Worm (Caenorhabditis elegans) whole organism, midembryonic: Measurements from ENCODE around the gene fbxa-73.

ENCODE experiments used
- T22C8.4 ChIP-seq: fragments of 200-800 bp; sonication (Bioruptor generic); IDR thresholded peaks from 2 replicates; pipeline ENCODE4 v1.3.6; 2022; ENCODE audit warnings: missing genetic modification characterization, missing compliant biosample characterization
- cog-1 ChIP-seq: sonication (generic microtip); optimal IDR thresholded peaks from 2 replicates; lab custom pipeline; 2016; ENCODE audit warnings: missing genetic modification characterization, missing compliant biosample characterization
- klf-2 ChIP-seq: fragments of 200-800 bp; sonication (Bioruptor generic); conservative IDR thresholded peaks from 2 replicates; pipeline ENCODE4 v1.3.6; 2022; ENCODE audit warnings: missing genetic modification reagents, missing genetic modification characterization, missing compliant biosample characterization
- ref-1 ChIP-seq: fragments of 200-800 bp; sonication (Bioruptor generic); conservative IDR thresholded peaks from 2 replicates; pipeline ENCODE4 v1.3.6; 2022; ENCODE audit warnings: missing genetic modification reagents, missing genetic modification characterization, missing compliant biosample characterization
- ztf-23 ChIP-seq: fragments of 200-800 bp; sonication (Bioruptor generic); IDR thresholded peaks from 2 replicates; pipeline ENCODE4 v1.3.6; 2022; ENCODE audit warnings: missing genetic modification reagents, missing genetic modification characterization, missing compliant biosample characterization

- TF ChIP-seq cog-1 (no peak), klf-2 (GFP tag; lab: Robert Waterston, UW) (no peak), T22C8.4 (GFP tag; lab: Robert Waterston, UW) (no peak), ztf-23 (GFP tag; lab: Robert Waterston, UW) (no peak), ref-1 (GFP tag; lab: Robert Waterston, UW) (no peak)
These were observed 7.5 kb upstream of the fbxa-73 start, which contains the start of gene srd-67 for ce11 chrIII:2245727-2246126.
